Worm (Caenorhabditis elegans): ENCODE results near the gene srg-21.

DNA sequence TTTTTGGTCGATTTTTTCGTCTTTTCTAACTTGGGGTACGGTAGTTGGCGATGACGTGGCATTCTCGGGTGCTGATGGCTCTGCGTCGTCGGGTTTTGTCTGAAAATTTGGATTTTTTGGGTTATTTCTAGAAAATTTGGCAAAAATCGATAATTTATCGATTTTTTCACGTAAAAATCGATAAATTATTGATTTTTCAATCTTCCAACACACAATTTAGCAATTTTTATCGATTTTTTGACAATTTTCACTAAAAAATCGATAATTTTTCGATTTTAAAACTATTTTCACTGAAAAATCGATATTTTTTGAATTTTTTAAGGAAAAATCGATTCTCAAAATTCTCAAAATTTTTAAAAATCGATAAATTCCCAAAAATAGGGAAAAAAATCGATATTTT lies 28.3 kb downstream of the srg-21 start:
- TF ChIP-seq ama-1 (optimal IDR thresholded peaks at IDR 0.05), result no peak
- no peak for TF ChIP-seq pag-3 (tag; optimal IDR thresholded peaks at IDR 0.05; ENCODE audit: borderline replicate concordance)
- no peak for TF ChIP-seq nfya-1 (tag; optimal IDR thresholded peaks at IDR 0.05)
- TF ChIP-seq ztf-16 (tag; optimal IDR thresholded peaks at IDR 0.05), result no peak
- no peak for TF ChIP-seq pha-2 (tag; optimal IDR thresholded peaks at IDR 0.05)
- no peak for TF ChIP-seq ceh-24 (tag; optimal IDR thresholded peaks at IDR 0.05)
- TF ChIP-seq dmd-4 (tag; optimal IDR thresholded peaks at IDR 0.05; ENCODE audit: borderline replicate concordance), result no peak
- no peak for TF ChIP-seq dve-1 (tag; optimal IDR thresholded peaks at IDR 0.05)
- TF ChIP-seq Y22D7AL.16 (tag; optimal IDR thresholded peaks at IDR 0.05), result no peak
- TF ChIP-seq nhr-11 (tag; optimal IDR thresholded peaks at IDR 0.05), result no peak
